Fruit fly (Drosophila melanogaster) whole organism, wandering third instar larva: ENCODE results near the gene CG1582.

ENCODE experiments used
- CG32264 ChIP-seq: fragments of 200-800 bp; sonication (Bioruptor generic); optimal IDR thresholded peaks from 2 replicates; lab custom pipeline; 2016; ENCODE audit warnings: missing biosample characterization, missing genetic modification characterization
- CG9705 ChIP-seq: fragments of 200-800 bp; sonication (Bioruptor generic); optimal IDR thresholded peaks from 2 replicates; lab custom pipeline; 2018; ENCODE audit warnings: missing biosample characterization, mild to moderate bottlenecking, missing genetic modification characterization
- CrebA ChIP-seq: fragments of 200-800 bp; sonication (Bioruptor generic); optimal IDR thresholded peaks from 2 replicates; lab custom pipeline; 2016; ENCODE audit warnings: missing biosample characterization, mild to moderate bottlenecking, missing genetic modification characterization, borderline replicate concordance
- Dfd ChIP-seq: fragments of >200 bp; optimal IDR thresholded peaks from 2 replicates; lab custom pipeline; 2017; ENCODE audit warnings: missing biosample characterization, missing genetic modification characterization
- Dif ChIP-seq: fragments of 200-275, 200-300 bp; sonication (Bioruptor generic); optimal IDR thresholded peaks from 2 replicates; lab custom pipeline; 2018; ENCODE audit warnings: missing biosample characterization, missing genetic modification characterization; ENCODE audit not compliant: partially characterized antibody
- HLH106 ChIP-seq: fragments of 200-800 bp; optimal IDR thresholded peaks from 3 replicates; lab custom pipeline; 2019; ENCODE audit warnings: missing biosample characterization, mild to moderate bottlenecking, missing genetic modification characterization, moderate library complexity
- Hr78 ChIP-seq: fragments of >200 bp; optimal IDR thresholded peaks from 2 replicates; lab custom pipeline; 2017; ENCODE audit warnings: missing biosample characterization, missing genetic modification characterization
- Hr83 ChIP-seq: fragments of 200-300 bp; sonication (Bioruptor generic); optimal IDR thresholded peaks from 2 replicates; lab custom pipeline; 2016; ENCODE audit warnings: missing biosample characterization, mild to moderate bottlenecking, missing genetic modification characterization, moderate library complexity; ENCODE audit not compliant: poor library complexity, severe bottlenecking
- Jra ChIP-seq: sonication (Bioruptor generic); optimal IDR thresholded peaks from 2 replicates; lab custom pipeline; 2016; ENCODE audit warnings: missing biosample characterization, missing genetic modification characterization
- Mio ChIP-seq: sonication (Bioruptor generic); optimal IDR thresholded peaks from 2 replicates; lab custom pipeline; 2016; ENCODE audit warnings: missing biosample characterization, missing genetic modification characterization
- Myc ChIP-seq: fragments of >200 bp; optimal IDR thresholded peaks from 2 replicates; lab custom pipeline; 2017
- N ChIP-seq: fragments of >200 bp; optimal IDR thresholded peaks from 2 replicates; lab custom pipeline; 2018; ENCODE audit warnings: missing biosample characterization, missing external identifiers, missing genetic modification characterization
- Rel ChIP-seq, 2 experiments: fragments of 200-800 bp; sonication (Bioruptor generic) in 1 of 2; optimal IDR thresholded peaks; 2 replicates in 1 of 2; 3 replicates in 1 of 2; lab custom pipeline; 2016 to 2019; ENCODE audit warnings: mild to moderate bottlenecking in 2 of 2, missing biosample characterization in 2 of 2, missing genetic modification characterization in 2 of 2, moderate library complexity in 1 of 2
- Sp1 ChIP-seq: fragments of 200-800 bp; sonication (Bioruptor generic); optimal IDR thresholded peaks from 3 replicates; lab custom pipeline; 2019; ENCODE audit warnings: missing biosample characterization, mild to moderate bottlenecking, missing genetic modification characterization, moderate library complexity
- br ChIP-seq: fragments of 200-800 bp; sonication (Bioruptor generic); optimal IDR thresholded peaks from 2 replicates; lab custom pipeline; 2016; ENCODE audit warnings: missing biosample characterization, missing genetic modification characterization
- brk ChIP-seq: fragments of 200-800 bp; sonication (Bioruptor generic); optimal IDR thresholded peaks from 2 replicates; lab custom pipeline; 2016; ENCODE audit warnings: missing biosample characterization, mild to moderate bottlenecking, missing genetic modification characterization
- dmrt93B ChIP-seq: fragments of 200-800 bp; sonication (Bioruptor generic); optimal IDR thresholded peaks from 2 replicates; lab custom pipeline; 2018; ENCODE audit warnings: missing biosample characterization, mild to moderate bottlenecking, missing genetic modification characterization
- dsf ChIP-seq: sonication (Bioruptor generic); optimal IDR thresholded peaks from 2 replicates; lab custom pipeline; 2016; ENCODE audit warnings: missing biosample characterization, missing genetic modification characterization, borderline replicate concordance
- ey ChIP-seq: fragments of 200-800 bp; sonication (Bioruptor generic); optimal IDR thresholded peaks from 2 replicates; lab custom pipeline; 2016; ENCODE audit warnings: missing biosample characterization, missing genetic modification characterization
- foxo ChIP-seq, 2 experiments: fragments of 200-800 bp; sonication (Bioruptor generic); optimal IDR thresholded peaks; 2 replicates in 1 of 2; 3 replicates in 1 of 2; lab custom pipeline; 2016 to 2017; ENCODE audit warnings: missing biosample characterization in 2 of 2, missing genetic modification characterization in 2 of 2
- fru ChIP-seq: fragments of 200-800 bp; sonication (Bioruptor generic); optimal IDR thresholded peaks from 3 replicates; lab custom pipeline; 2016; ENCODE audit warnings: missing biosample characterization, mild to moderate bottlenecking, missing genetic modification characterization
- h ChIP-seq: fragments of 200-800 bp; sonication (Bioruptor generic); optimal IDR thresholded peaks from 3 replicates; lab custom pipeline; 2016; ENCODE audit warnings: missing biosample characterization, mild to moderate bottlenecking, missing genetic modification characterization
- jim ChIP-seq: fragments of 175-275, 200-325 bp; sonication (Bioruptor generic); optimal IDR thresholded peaks from 2 replicates; lab custom pipeline; 2016; ENCODE audit warnings: missing biosample characterization, mild to moderate bottlenecking, missing genetic modification characterization
- lola ChIP-seq: fragments of >200 bp; optimal IDR thresholded peaks from 2 replicates; lab custom pipeline; 2017; ENCODE audit warnings: missing biosample characterization, missing genetic modification characterization
- pan ChIP-seq: fragments of >200 bp; optimal IDR thresholded peaks from 2 replicates; lab custom pipeline; 2017
- psq ChIP-seq: fragments of 200-800 bp; sonication (Bioruptor generic); optimal IDR thresholded peaks from 3 replicates; lab custom pipeline; 2017; ENCODE audit warnings: missing biosample characterization, mild to moderate bottlenecking, missing genetic modification characterization, moderate library complexity
- rgr ChIP-seq: fragments of 200-800 bp; sonication (Bioruptor generic); optimal IDR thresholded peaks from 3 replicates; lab custom pipeline; 2016; ENCODE audit warnings: missing biosample characterization, mild to moderate bottlenecking, missing genetic modification characterization
- sage ChIP-seq: fragments of 200-800 bp; sonication (Bioruptor generic); optimal IDR thresholded peaks from 2 replicates; lab custom pipeline; 2016; ENCODE audit warnings: missing biosample characterization, mild to moderate bottlenecking, missing genetic modification characterization
- sv ChIP-seq: fragments of 200-800 bp; sonication (Bioruptor generic); optimal IDR thresholded peaks from 3 replicates; lab custom pipeline; 2016; ENCODE audit warnings: missing biosample characterization, missing genetic modification characterization
- tai ChIP-seq: sonication (Bioruptor generic); optimal IDR thresholded peaks from 2 replicates; lab custom pipeline; 2016; ENCODE audit warnings: missing biosample characterization, missing genetic modification characterization
- woc ChIP-seq: sonication (Bioruptor generic); optimal IDR thresholded peaks from 2 replicates; lab custom pipeline; 2016; ENCODE audit warnings: missing biosample characterization, mild to moderate bottlenecking, missing genetic modification characterization

Gene CG1582

DNA sequence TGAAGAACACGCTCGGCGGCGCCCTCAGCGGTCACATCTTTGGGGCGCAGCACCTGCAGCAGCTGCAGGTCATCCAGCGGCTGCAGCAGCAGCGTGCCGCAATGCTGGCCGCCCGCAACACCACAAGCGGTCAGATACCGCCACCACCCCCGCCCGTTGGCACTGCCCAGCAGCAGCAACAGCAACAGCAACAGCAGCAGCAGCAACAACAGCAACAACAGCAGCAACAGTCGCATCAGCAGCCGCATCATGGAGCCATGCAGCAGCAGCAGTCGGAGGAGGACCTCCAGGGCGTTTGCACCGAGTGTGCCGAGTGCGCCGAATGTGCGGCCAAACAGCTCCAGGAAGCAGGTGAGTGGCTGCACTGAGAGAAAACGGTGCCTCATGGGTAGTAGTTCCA is 13.5 kb upstream of the CG1582 start:
- TF ChIP-seq Hr78 (GFP tag; lab: Kevin White, UChicago) (no peak), Dfd (GFP tag; lab: Kevin White, UChicago) (peak; percentile 61)
- TF ChIP-seq, all 38 proteins: peak for 1

DNA sequence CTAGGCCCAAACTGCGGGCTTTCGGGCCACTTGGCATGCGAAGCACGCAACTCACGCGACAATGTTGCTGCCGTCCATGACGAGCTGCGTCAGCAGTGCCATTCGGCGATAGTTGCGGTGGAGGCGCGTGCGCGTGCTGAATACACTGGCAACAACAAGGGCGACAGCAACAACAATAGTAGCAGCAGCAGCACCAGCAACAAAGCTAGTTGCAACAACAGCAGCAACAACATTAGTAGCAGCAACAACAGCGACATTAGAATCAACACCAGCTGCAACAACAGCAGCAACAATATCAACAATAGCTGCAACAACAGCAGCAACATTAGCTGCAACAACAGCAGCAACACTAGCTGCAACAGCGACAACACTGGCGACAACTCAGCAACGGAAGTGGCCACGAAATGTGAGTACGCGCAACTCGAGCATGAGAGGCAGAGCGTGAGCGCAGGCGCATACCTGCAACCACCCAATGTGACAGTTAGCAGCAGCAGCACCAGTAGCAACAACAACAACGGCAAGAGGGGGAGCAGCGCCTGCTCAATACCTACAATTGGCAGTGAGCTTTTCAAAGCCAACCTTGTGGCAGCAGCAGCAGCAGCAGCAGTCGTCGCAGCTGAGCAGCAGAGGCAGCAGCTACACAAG is 7.2 kb upstream of the CG1582 start:
- TF ChIP-seq Mio (GFP tag; lab: Kevin White, UChicago) (no peak), Dfd (GFP tag; lab: Kevin White, UChicago) (peak; percentile 36)

DNA sequence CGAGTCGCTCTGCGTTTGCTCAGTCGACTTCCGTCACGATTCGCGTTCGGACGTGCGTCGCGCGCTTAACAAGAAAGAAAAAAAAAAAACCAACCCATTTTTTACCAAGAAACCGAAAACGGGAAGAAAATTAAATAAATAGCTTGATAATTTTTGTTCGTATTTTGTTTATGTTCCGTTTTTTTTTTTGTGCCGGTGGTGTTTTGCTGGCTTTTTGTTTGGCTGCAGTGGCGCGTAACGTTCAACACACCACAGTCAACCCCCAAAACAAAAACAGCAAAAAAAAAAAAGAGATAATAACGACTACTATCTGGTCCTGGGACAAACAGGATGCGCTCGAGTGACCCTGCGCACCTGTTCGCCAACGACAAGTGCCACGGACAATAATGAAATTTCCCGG is 6.4 kb upstream of the CG1582 start, which contains the start of gene CG43901:
TSS of gene CG43901 (plus strand) at position 301 of the 400 bp plus-strand sequence.
- TF ChIP-seq N (no peak), dmrt93B (no peak), brk (GFP tag; lab: Kevin White, UChicago) (no peak), h (GFP tag; lab: Kevin White, UChicago) (no peak), foxo (GFP tag; optimal IDR thresholded peaks at IDR 0.05; lab: Kevin White, UChicago) (no peak), Dif (GFP tag; lab: Kevin White, UChicago) (no peak), Dfd (GFP tag; lab: Kevin White, UChicago) (no peak), pan (lab: Kevin White, UChicago) (no peak), Myc (lab: Kevin White, UChicago) (no peak)

DNA sequence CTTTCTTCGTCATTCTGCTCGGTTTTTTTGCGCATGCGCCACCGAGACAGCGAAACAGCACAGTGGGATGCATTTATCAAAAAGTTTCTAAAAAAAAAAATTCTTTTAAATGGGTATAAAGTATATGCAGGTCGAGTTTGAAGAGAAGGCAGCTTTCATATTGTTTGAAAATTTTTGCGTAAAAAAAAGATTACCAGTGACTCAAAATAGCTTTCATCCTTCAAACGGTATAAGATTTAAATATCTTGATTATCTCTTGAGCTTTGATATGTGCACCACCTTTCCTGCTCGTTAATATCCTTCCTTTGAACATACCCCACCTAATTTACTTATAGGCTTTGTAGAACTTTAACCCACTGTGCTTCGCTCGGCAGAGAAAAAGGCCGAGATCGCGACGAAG is 5.9 kb upstream of the CG1582 start:
- TF ChIP-seq Rel (GFP tag; optimal IDR thresholded peaks at IDR 0.05; lab: Kevin White, UChicago), result no peak
- TF ChIP-seq Rel (tag; optimal IDR thresholded peaks at IDR 0.05; lab: Kevin White, UChicago), result no peak
- peak; percentile 7 for TF ChIP-seq psq (GFP tag; lab: Kevin White, UChicago)
- TF ChIP-seq ey, result no peak
- no peak for TF ChIP-seq Dfd (GFP tag; lab: Kevin White, UChicago)
- TF ChIP-seq CG9705, result no peak
- no peak for TF ChIP-seq Mio (GFP tag; lab: Kevin White, UChicago)
- peak; percentile 3 for TF ChIP-seq h (GFP tag; lab: Kevin White, UChicago)
- peak; percentile 24 for TF ChIP-seq Sp1 (GFP tag; lab: Kevin White, UChicago)
- TF ChIP-seq foxo (GFP tag; optimal IDR thresholded peaks at IDR 0.05; lab: Kevin White, UChicago), result peak in 1 of 2 experiments; percentile 42
- peak; percentile 60 for TF ChIP-seq fru
- TF ChIP-seq Hr83 (GFP tag; lab: Kevin White, UChicago), result no peak
- TF ChIP-seq sv (GFP tag; lab: Kevin White, UChicago), result peak; percentile 36
- TF ChIP-seq, all 38 proteins: peak for 6

DNA sequence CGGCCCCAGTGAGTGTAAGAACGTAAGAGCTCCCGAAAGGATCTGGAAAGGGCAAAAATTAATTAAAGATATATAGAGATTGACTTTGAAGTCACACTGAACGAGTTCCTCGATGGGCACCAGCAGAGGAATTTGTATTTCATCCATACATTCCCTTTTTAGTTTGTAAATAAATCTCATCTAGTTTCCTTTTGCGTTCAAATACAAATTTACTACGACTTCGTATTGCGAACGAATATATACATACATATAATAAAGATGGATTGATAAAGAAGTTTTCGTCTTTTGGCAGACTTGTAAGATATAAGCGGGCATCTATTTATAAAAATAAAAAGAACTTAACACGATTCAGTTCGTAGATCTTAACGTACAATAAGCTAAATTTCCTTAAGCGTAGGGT is 563 bp upstream of the CG1582 start, which contains the start of gene CG15208:
TSS of gene CG15208 (plus strand) at position 301 of the 400 bp plus-strand sequence.
- TF ChIP-seq Jra (GFP tag; lab: Kevin White, UChicago), result no peak
- TF ChIP-seq CG32264 (GFP tag; lab: Kevin White, UChicago), result no peak
- TF ChIP-seq dsf (GFP tag; lab: Kevin White, UChicago), result no peak
- TF ChIP-seq Dfd (GFP tag; lab: Kevin White, UChicago), result no peak
- no peak for TF ChIP-seq psq (GFP tag; lab: Kevin White, UChicago)
- TF ChIP-seq CrebA (GFP tag; lab: Kevin White, UChicago), result no peak
- TF ChIP-seq sv (GFP tag; lab: Kevin White, UChicago), result no peak
- TF ChIP-seq jim (GFP tag; lab: Kevin White, UChicago), result no peak
- no peak for TF ChIP-seq fru
- TF ChIP-seq foxo (GFP tag; optimal IDR thresholded peaks at IDR 0.05; lab: Kevin White, UChicago), result no peak
- TF ChIP-seq sage (GFP tag; lab: Kevin White, UChicago), result no peak
- no peak for TF ChIP-seq HLH106 (tag; lab: Kevin White, UChicago)
- no peak for TF ChIP-seq woc (GFP tag; lab: Kevin White, UChicago)
- no peak for TF ChIP-seq Mio (GFP tag; lab: Kevin White, UChicago)
- TF ChIP-seq brk (GFP tag; lab: Kevin White, UChicago), result no peak
- TF ChIP-seq lola (GFP tag; lab: Kevin White, UChicago), result no peak
- TF ChIP-seq, all 38 proteins: peak for 0

DNA sequence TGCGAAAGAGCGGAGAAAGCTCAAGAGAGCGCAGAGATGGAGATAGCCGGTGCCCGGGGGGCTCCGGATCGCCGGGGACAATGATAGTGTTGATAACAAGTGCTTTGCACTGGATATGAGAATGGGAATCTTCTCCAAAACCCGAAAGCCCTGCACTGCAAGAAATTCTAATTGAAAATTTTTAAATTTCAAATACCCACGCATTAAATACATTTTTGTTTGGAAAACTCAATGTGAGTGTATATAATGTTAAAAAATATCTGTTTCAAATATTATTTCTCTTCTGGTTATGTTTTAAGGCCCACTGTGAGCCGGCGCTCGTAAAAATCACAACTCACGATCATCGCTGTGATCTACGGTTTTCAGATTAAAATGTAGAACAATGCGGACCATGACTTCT is 5.9 kb downstream of the CG1582 start:
- peak; percentile 20 for TF ChIP-seq rgr (GFP tag; lab: Kevin White, UChicago)
- peak; percentile 24 for TF ChIP-seq ey
- TF ChIP-seq Rel (GFP tag; optimal IDR thresholded peaks at IDR 0.05; lab: Kevin White, UChicago), result no peak
- peak; percentile 3 for TF ChIP-seq Rel (tag; optimal IDR thresholded peaks at IDR 0.05; lab: Kevin White, UChicago)
- no peak for TF ChIP-seq Mio (GFP tag; lab: Kevin White, UChicago)
- TF ChIP-seq fru, result peak; percentile 20
- peak; percentile 14 for TF ChIP-seq br
- TF ChIP-seq tai (GFP tag; lab: Kevin White, UChicago), result no peak
